Worm (Caenorhabditis elegans): ENCODE data around the gene C11D2.3.

Gene C11D2.3

ce11 chrIV:6117741-6118265 lies 33.8 kb upstream of the C11D2.3 start, which contains the start of gene zen-4:
zen-4 (plus strand) TSS chrIV:6118215.
- TF ChIP-seq ztf-11 (tag; optimal IDR thresholded peaks at IDR 0.05): no peak
- TF ChIP-seq nhr-12 (tag; optimal IDR thresholded peaks at IDR 0.05): no peak
- TF ChIP-seq egl-5 (tag; optimal IDR thresholded peaks at IDR 0.05): no peak
- peak; percentile 29 for TF ChIP-seq nhr-25 (tag; optimal IDR thresholded peaks at IDR 0.05)
- TF ChIP-seq zag-1 (tag; optimal IDR thresholded peaks at IDR 0.05): no peak
- TF ChIP-seq nhr-28 (tag; optimal IDR thresholded peaks at IDR 0.05): no peak
- peak; percentile 19 for TF ChIP-seq lin-39 (tag; optimal IDR thresholded peaks at IDR 0.05)
- no peak for TF ChIP-seq pqm-1 (tag; optimal IDR thresholded peaks at IDR 0.05)
- no peak for TF ChIP-seq nhr-237 (tag; optimal IDR thresholded peaks at IDR 0.05)
- no peak for TF ChIP-seq hmg-11 (tag; optimal IDR thresholded peaks at IDR 0.05)
- TF ChIP-seq R02D3.7 (tag; optimal IDR thresholded peaks at IDR 0.05): peak; percentile 31
- TF ChIP-seq lin-15B (tag; optimal IDR thresholded peaks at IDR 0.05): peak; percentile 22
- peak; percentile 95 for TF ChIP-seq snpc-4 (tag; optimal IDR thresholded peaks at IDR 0.05)
- TF ChIP-seq ceh-28 (tag; optimal IDR thresholded peaks at IDR 0.05): no peak
- TF ChIP-seq pha-4 (tag; optimal IDR thresholded peaks at IDR 0.05): peak; percentile 71
- no peak for TF ChIP-seq jun-1 (tag; optimal IDR thresholded peaks at IDR 0.05)
- peak; percentile 1 for TF ChIP-seq lsy-12 (tag; optimal IDR thresholded peaks at IDR 0.05)
- no peak for TF ChIP-seq sea-2 (GFP tag; optimal IDR thresholded peaks at IDR 0.05)
- TF ChIP-seq elt-3 (tag; optimal IDR thresholded peaks at IDR 0.05): no peak
- no peak for TF ChIP-seq nhr-76 (tag; optimal IDR thresholded peaks at IDR 0.05)
- TF ChIP-seq elt-2 (tag; optimal IDR thresholded peaks at IDR 0.05): no peak
- no peak for TF ChIP-seq ama-1 (optimal IDR thresholded peaks at IDR 0.05)
- no peak for TF ChIP-seq nfya-1 (tag; optimal IDR thresholded peaks at IDR 0.05; ENCODE audit: insufficient read depth)
- no peak for TF ChIP-seq unc-62 (GFP tag; optimal IDR thresholded peaks at IDR 0.05)

- TF ChIP-seq ZK546.5 (tag; optimal IDR thresholded peaks at IDR 0.05) (no peak), pha-4 (tag; optimal IDR thresholded peaks at IDR 0.05) (peak; percentile 77)
These were observed 24.2 kb upstream of the C11D2.3 start, which contains the start of gene M03D4.4 for ce11 chrIV:6127252-6127930. M03D4.4 (minus strand) TSS chrIV:6127302.

ce11 chrIV:6130437-6130836 lies 21.2 kb upstream of the C11D2.3 start:
- TF ChIP-seq nhr-12 (tag; optimal IDR thresholded peaks at IDR 0.05) (no peak), pha-4 (tag; optimal IDR thresholded peaks at IDR 0.05) (peak; percentile 47), nhr-67 (tag; optimal IDR thresholded peaks at IDR 0.05) (no peak), ceh-9 (tag; optimal IDR thresholded peaks at IDR 0.05) (no peak), skn-1 (tag; optimal IDR thresholded peaks at IDR 0.05) (no peak), pqm-1 (tag; optimal IDR thresholded peaks at IDR 0.05) (no peak), hmg-11 (tag; optimal IDR thresholded peaks at IDR 0.05) (no peak), lin-15B (tag; optimal IDR thresholded peaks at IDR 0.05) (no peak)

- TF ChIP-seq nhr-12 (tag; optimal IDR thresholded peaks at IDR 0.05) (no peak), daf-12 (tag; optimal IDR thresholded peaks at IDR 0.05) (no peak), egl-27 (tag; optimal IDR thresholded peaks at IDR 0.05) (no peak), lin-15B (tag; optimal IDR thresholded peaks at IDR 0.05) (no peak), ceh-82 (tag; optimal IDR thresholded peaks at IDR 0.05) (no peak)
These were observed 17.0 kb upstream of the C11D2.3 start for ce11 chrIV:6134639-6135038.

ce11 chrIV:6135592-6135991 lies 16.0 kb upstream of the C11D2.3 start:
- TF ChIP-seq egl-5 (tag; optimal IDR thresholded peaks at IDR 0.05): no peak
- peak; percentile 66 for TF ChIP-seq nfya-1 (tag; optimal IDR thresholded peaks at IDR 0.05; ENCODE audit: insufficient read depth)

ce11 chrIV:6140700-6141099 lies 10.9 kb upstream of the C11D2.3 start:
- TF ChIP-seq elt-3 (tag; optimal IDR thresholded peaks at IDR 0.05): no peak
- TF ChIP-seq ceh-82 (tag; optimal IDR thresholded peaks at IDR 0.05): no peak
- no peak for TF ChIP-seq ztf-11 (tag; optimal IDR thresholded peaks at IDR 0.05)
- no peak for TF ChIP-seq ama-1 (optimal IDR thresholded peaks at IDR 0.05)
- no peak for TF ChIP-seq daf-12 (tag; optimal IDR thresholded peaks at IDR 0.05)
- TF ChIP-seq lin-15B (tag; optimal IDR thresholded peaks at IDR 0.05): no peak
- no peak for TF ChIP-seq nhr-23 (tag; optimal IDR thresholded peaks at IDR 0.05)
- no peak for TF ChIP-seq mdl-1 (tag; optimal IDR thresholded peaks at IDR 0.05)
- no peak for TF ChIP-seq fkh-10 (GFP tag; optimal IDR thresholded peaks at IDR 0.05)
- TF ChIP-seq nhr-76 (tag; optimal IDR thresholded peaks at IDR 0.05): no peak
- no peak for TF ChIP-seq lin-39 (tag; optimal IDR thresholded peaks at IDR 0.05)

Data from whole organism, L3 larva.